Fruit fly (Drosophila melanogaster) whole organism, embryonic: ENCODE data around the gene Rok.

Source experiments
- Antp ChIP-seq: fragments of 200-800 bp; sonication (Bioruptor generic); optimal IDR thresholded peaks from 3 replicates; lab custom pipeline; 2016; ENCODE audit warnings: missing biosample characterization, missing genetic modification characterization
- Asciz ChIP-seq: fragments of 200-800 bp; sonication (Bioruptor generic); optimal IDR thresholded peaks from 2 replicates; lab custom pipeline; 2017; ENCODE audit warnings: missing biosample characterization, mild to moderate bottlenecking, missing genetic modification characterization, missing genetic modification reagents
- Atf3 ChIP-seq: fragments of 200-800 bp; sonication (Bioruptor generic); optimal IDR thresholded peaks from 3 replicates; lab custom pipeline; 2016; ENCODE audit warnings: missing biosample characterization, missing genetic modification characterization
- C15 ChIP-seq: fragments of 200-800 bp; sonication (Bioruptor generic); IDR thresholded peaks from 3 replicates; pipeline ENCODE4 v1.3.6; 2022; ENCODE audit warnings: missing biosample characterization, missing genetic modification characterization
- CG10431 ChIP-seq: fragments of 200-800 bp; sonication (Bioruptor generic); optimal IDR thresholded peaks from 3 replicates; lab custom pipeline; 2018; ENCODE audit warnings: missing biosample characterization, mild to moderate bottlenecking, missing genetic modification characterization
- CG10979 ChIP-seq: fragments of 200-800 bp; sonication (Bioruptor generic); optimal IDR thresholded peaks from 2 replicates; lab custom pipeline; 2018; ENCODE audit warnings: missing biosample characterization, mild to moderate bottlenecking, missing genetic modification characterization, moderate library complexity
- CG12299 ChIP-seq: fragments of 200-800 bp; sonication (Bioruptor generic); optimal IDR thresholded peaks from 2 replicates; lab custom pipeline; 2018; ENCODE audit warnings: missing biosample characterization, mild to moderate bottlenecking, missing genetic modification characterization
- CG12769 ChIP-seq: fragments of 200-800 bp; sonication (Bioruptor generic); optimal IDR thresholded peaks from 2 replicates; lab custom pipeline; 2019; ENCODE audit warnings: missing biosample characterization, mild to moderate bottlenecking, missing genetic modification characterization, moderate library complexity
- CG13775 ChIP-seq: fragments of 200-800 bp; sonication (Bioruptor generic); optimal IDR thresholded peaks from 3 replicates; lab custom pipeline; 2017; ENCODE audit warnings: missing biosample characterization, mild to moderate bottlenecking, missing genetic modification characterization
- CG14050 ChIP-seq: fragments of 200-800 bp; sonication (Bioruptor generic); IDR thresholded peaks from 3 replicates; pipeline ENCODE4 v1.3.6; 2022; ENCODE audit warnings: missing biosample characterization, missing genetic modification characterization
- CG14667 ChIP-seq: fragments of 200-800 bp; sonication (Bioruptor generic); IDR thresholded peaks from 2 replicates; pipeline ENCODE4 v1.3.6; 2022; ENCODE audit warnings: missing biosample characterization, missing genetic modification characterization
- CG14710 ChIP-seq: fragments of 200-800 bp; sonication (Bioruptor generic); optimal IDR thresholded peaks from 3 replicates; lab custom pipeline; 2019; ENCODE audit warnings: missing biosample characterization, mild to moderate bottlenecking, missing genetic modification characterization, moderate library complexity
- CG17912 ChIP-seq: fragments of 200-800 bp; sonication (Bioruptor generic); optimal IDR thresholded peaks from 2 replicates; lab custom pipeline; 2018; ENCODE audit warnings: missing biosample characterization, mild to moderate bottlenecking, missing genetic modification characterization
- CG18764 ChIP-seq: fragments of 200-800 bp; sonication (Bioruptor generic); optimal IDR thresholded peaks from 3 replicates; lab custom pipeline; 2016; ENCODE audit warnings: missing biosample characterization, missing genetic modification characterization
- CG3065 ChIP-seq: fragments of 200-800 bp; sonication (Bioruptor generic); optimal IDR thresholded peaks from 2 replicates; lab custom pipeline; 2016; ENCODE audit warnings: missing biosample characterization, missing genetic modification characterization
- CG31441 ChIP-seq: fragments of 200-800 bp; sonication (Bioruptor generic); IDR thresholded peaks from 2 replicates; pipeline ENCODE4 v1.3.6; 2022; ENCODE audit warnings: missing biosample characterization, missing genetic modification characterization
- CG34422 ChIP-seq: fragments of 200-800 bp; sonication (Bioruptor generic); IDR thresholded peaks from 3 replicates; pipeline ENCODE4 v1.3.6; 2022; ENCODE audit warnings: missing biosample characterization, missing genetic modification characterization
- CG4730 ChIP-seq: fragments of 200-800 bp; sonication (Bioruptor generic); IDR thresholded peaks from 2 replicates; pipeline ENCODE4 v1.3.6; 2022; ENCODE audit warnings: missing biosample characterization, missing genetic modification characterization
- CG6175 ChIP-seq: fragments of 200-800 bp; sonication (Bioruptor generic); IDR thresholded peaks from 3 replicates; pipeline ENCODE4 v1.3.6; 2022; ENCODE audit warnings: missing biosample characterization, missing genetic modification characterization
- CG6813 ChIP-seq: fragments of 200-800 bp; sonication (Bioruptor generic); optimal IDR thresholded peaks from 2 replicates; lab custom pipeline; 2017; ENCODE audit warnings: missing biosample characterization, missing genetic modification characterization, mild to moderate bottlenecking, moderate library complexity, missing genetic modification reagents
- CG7372 ChIP-seq: fragments of 200-800 bp; sonication (Bioruptor generic); IDR thresholded peaks from 2 replicates; pipeline ENCODE4 v1.3.6; 2022; ENCODE audit warnings: missing biosample characterization, missing genetic modification characterization
- CG7745 ChIP-seq: fragments of 200-800 bp; sonication (Bioruptor generic); optimal IDR thresholded peaks from 2 replicates; lab custom pipeline; 2018; ENCODE audit warnings: missing biosample characterization, mild to moderate bottlenecking, missing genetic modification characterization, moderate library complexity
- CG8281 ChIP-seq: fragments of 200-800 bp; sonication (Bioruptor generic); optimal IDR thresholded peaks from 2 replicates; lab custom pipeline; 2018; ENCODE audit warnings: missing biosample characterization, mild to moderate bottlenecking, missing genetic modification characterization, moderate library complexity
- CG9215 ChIP-seq: fragments of 200-800 bp; sonication (Bioruptor generic); IDR thresholded peaks from 2 replicates; pipeline ENCODE4 v1.3.6; 2022; ENCODE audit warnings: missing biosample characterization, missing genetic modification characterization
- E2f2 ChIP-seq: fragments of 200-800 bp; sonication (Bioruptor generic); IDR thresholded peaks from 2 replicates; pipeline ENCODE4 v1.3.6; 2022; ENCODE audit warnings: missing biosample characterization, missing genetic modification characterization
- Gsc ChIP-seq: fragments of 200-800 bp; sonication (Bioruptor generic); IDR thresholded peaks from 2 replicates; pipeline ENCODE4 v1.3.6; 2022; ENCODE audit warnings: missing biosample characterization, missing genetic modification characterization
- Hand ChIP-seq: fragments of 200-800 bp; sonication (Bioruptor generic); optimal IDR thresholded peaks from 2 replicates; lab custom pipeline; 2017; ENCODE audit warnings: mild to moderate bottlenecking, missing biosample characterization, missing genetic modification reagents, missing genetic modification characterization
- Lhr ChIP-seq: fragments of 200-800 bp; sonication (Bioruptor generic); optimal IDR thresholded peaks from 3 replicates; lab custom pipeline; 2017; ENCODE audit warnings: mild to moderate bottlenecking, missing biosample characterization, missing genetic modification reagents, missing genetic modification characterization
- Lim3 ChIP-seq: fragments of 200-800 bp; sonication (Bioruptor generic); IDR thresholded peaks from 2 replicates; pipeline ENCODE4 v1.3.6; 2022; ENCODE audit warnings: missing biosample characterization, missing genetic modification characterization
- MTF-1 ChIP-seq: fragments of 200-800 bp; sonication (Bioruptor generic); optimal IDR thresholded peaks from 2 replicates; lab custom pipeline; 2018; ENCODE audit warnings: missing biosample characterization, mild to moderate bottlenecking, missing genetic modification characterization, borderline replicate concordance
- Mad ChIP-seq: fragments of 200-800 bp; sonication (Bioruptor generic); optimal IDR thresholded peaks from 2 replicates; lab custom pipeline; 2016; ENCODE audit warnings: missing biosample characterization, missing genetic modification characterization
- Nf-YA ChIP-seq: fragments of 200-800 bp; sonication (Bioruptor generic); IDR thresholded peaks from 2 replicates; pipeline ENCODE4 v1.3.6; 2022; ENCODE audit warnings: missing biosample characterization, missing genetic modification characterization
- Scr ChIP-seq: fragments of 200-800 bp; sonication (Bioruptor generic); IDR thresholded peaks from 2 replicates; pipeline ENCODE4 v1.3.6; 2022; ENCODE audit warnings: missing biosample characterization, missing genetic modification characterization; ENCODE audit not compliant: partially characterized antibody
- ap ChIP-seq: fragments of 200-800 bp; sonication (Bioruptor generic); IDR thresholded peaks from 2 replicates; pipeline ENCODE4 v1.3.6; 2022; ENCODE audit warnings: missing biosample characterization, missing genetic modification characterization
- ato ChIP-seq: fragments of 200-800 bp; sonication (Bioruptor generic); IDR thresholded peaks from 2 replicates; pipeline ENCODE4 v1.3.6; 2022; ENCODE audit warnings: missing biosample characterization, missing genetic modification characterization; ENCODE audit not compliant: partially characterized antibody
- br ChIP-seq: fragments of >200 bp; optimal IDR thresholded peaks from 2 replicates; lab custom pipeline; 2017
- dmrt11E ChIP-seq: fragments of 200-800 bp; sonication (Bioruptor generic); optimal IDR thresholded peaks from 3 replicates; lab custom pipeline; 2018; ENCODE audit warnings: missing biosample characterization, mild to moderate bottlenecking, missing genetic modification characterization, moderate library complexity
- fu2 ChIP-seq: fragments of 200-800 bp; sonication (Bioruptor generic); optimal IDR thresholded peaks from 2 replicates; lab custom pipeline; 2016; ENCODE audit warnings: missing biosample characterization, missing genetic modification characterization
- gcm2 ChIP-seq: fragments of 200-800 bp; sonication (Bioruptor generic); optimal IDR thresholded peaks from 2 replicates; lab custom pipeline; 2016; ENCODE audit warnings: missing biosample characterization, missing genetic modification characterization
- gt ChIP-seq: fragments of 200-800 bp; sonication (Bioruptor generic); IDR thresholded peaks from 2 replicates; pipeline ENCODE4 v1.3.6; 2022; ENCODE audit warnings: missing biosample characterization, missing genetic modification characterization
- her ChIP-seq: fragments of 200-800 bp; sonication (Bioruptor generic); optimal IDR thresholded peaks from 2 replicates; lab custom pipeline; 2016; ENCODE audit warnings: missing biosample characterization, missing genetic modification characterization
- hkb ChIP-seq, 2 experiments: fragments of 200-800 bp in 1 of 2; fragments of >200 bp in 1 of 2; sonication (Bioruptor generic) in 1 of 2; IDR thresholded peaks in 1 of 2; optimal IDR thresholded peaks in 1 of 2; 2 replicates each; pipeline versions ENCODE4 v1.3.6 to Lab custom; 2017 to 2022; ENCODE audit warnings: missing biosample characterization in 1 of 2, missing genetic modification characterization in 1 of 2
- inv ChIP-seq: fragments of 200-800 bp; sonication (Bioruptor generic); IDR thresholded peaks from 2 replicates; pipeline ENCODE4 v1.3.6; 2022; ENCODE audit warnings: missing biosample characterization, missing genetic modification characterization; ENCODE audit not compliant: partially characterized antibody
- lola ChIP-seq, 3 experiments: fragments of >200 bp in 2 of 3; fragments of 200-800 bp in 1 of 3; sonication (Bioruptor generic) in 1 of 3; optimal IDR thresholded peaks; 2 replicates each; lab custom pipeline; 2017 to 2019; ENCODE audit warnings: missing biosample characterization in 3 of 3, missing genetic modification characterization in 3 of 3, mild to moderate bottlenecking in 1 of 3, moderate library complexity in 1 of 3
- pita ChIP-seq: fragments of 200-800 bp; sonication (Bioruptor generic); optimal IDR thresholded peaks from 2 replicates; lab custom pipeline; 2017; ENCODE audit warnings: missing biosample characterization, mild to moderate bottlenecking, missing genetic modification characterization
- rib ChIP-seq: fragments of 200-800 bp; sonication (Bioruptor generic); IDR thresholded peaks from 2 replicates; pipeline ENCODE4 v1.3.6; 2022; ENCODE audit warnings: missing biosample characterization, missing genetic modification characterization
- row ChIP-seq: fragments of 200-800 bp; sonication (Bioruptor generic); IDR thresholded peaks from 3 replicates; pipeline ENCODE4 v1.3.6; 2022; ENCODE audit warnings: missing biosample characterization, missing genetic modification characterization
- sd ChIP-seq: fragments of 200-800 bp; sonication (Bioruptor generic); optimal IDR thresholded peaks from 3 replicates; lab custom pipeline; 2018; ENCODE audit warnings: missing biosample characterization, mild to moderate bottlenecking, missing genetic modification characterization, moderate library complexity
- sens ChIP-seq: fragments of 200-800 bp; sonication (Bioruptor generic); peaks from one replicate; lab custom pipeline; 2016; ENCODE audit warnings: missing biosample characterization, missing genetic modification characterization
- vfl ChIP-seq: fragments of 200-800 bp; sonication (Bioruptor generic); optimal IDR thresholded peaks from 2 replicates; lab custom pipeline; 2016; ENCODE audit warnings: missing biosample characterization, missing genetic modification characterization

Rok gene

dm6 chrX:16633181-16633957, 3.8 kb downstream of the Rok start (continued):
- no peak for TF ChIP-seq gcm2
- TF ChIP-seq Atf3 (GFP tag; lab: Kevin White, UChicago) = no peak
- TF ChIP-seq fu2 = no peak
- no peak for TF ChIP-seq ato (GFP tag; lab: Robert Waterston, UW)
- no peak for TF ChIP-seq CG7745 (tag; lab: Kevin White, UChicago)
- TF ChIP-seq sd (tag; lab: Kevin White, UChicago) = no peak
- TF ChIP-seq her (GFP tag; lab: Kevin White, UChicago) = no peak
- TF ChIP-seq CG34422 (GFP tag; lab: Robert Waterston, UW) = no peak
- TF ChIP-seq CG9215 (GFP tag; lab: Robert Waterston, UW) = 0 out of 2 replicates have a peak, but pooled peaks have one; percentile 14
- TF ChIP-seq CG14667 (GFP tag; lab: Robert Waterston, UW) = no peak
- no peak for TF ChIP-seq CG10431 (GFP tag; lab: Kevin White, UChicago)
- no peak for TF ChIP-seq CG3065
- TF ChIP-seq Asciz (GFP tag; lab: Kevin White, UChicago) = no peak
- no peak for TF ChIP-seq CG14050 (GFP tag; lab: Robert Waterston, UW)
- no peak for TF ChIP-seq CG18764 (GFP tag; lab: Kevin White, UChicago)
- TF ChIP-seq Nf-YA (GFP tag; lab: Robert Waterston, UW) = no peak
- TF ChIP-seq dmrt11E (tag; lab: Kevin White, UChicago) = peak; percentile 4
- TF ChIP-seq C15 (GFP tag; lab: Robert Waterston, UW) = no peak
- TF ChIP-seq CG10979 (tag; lab: Kevin White, UChicago) = no peak
- TF ChIP-seq hkb (optimal IDR thresholded peaks at IDR 0.05; lab: Kevin White, UChicago) = no peak
- no peak for TF ChIP-seq hkb (GFP tag; IDR thresholded peaks at IDR 0.05; lab: Robert Waterston, UW)
- TF ChIP-seq CG12769 (tag; lab: Kevin White, UChicago) = peak; percentile 66
- TF ChIP-seq Lim3 (GFP tag; lab: Robert Waterston, UW) = no peak
- no peak for TF ChIP-seq rib
- no peak for TF ChIP-seq Antp
- peak; percentile 11 for TF ChIP-seq sens (GFP tag; lab: Kevin White, UChicago)
- no peak for TF ChIP-seq CG6175 (GFP tag; lab: Robert Waterston, UW)
- TF ChIP-seq Lhr (GFP tag; lab: Kevin White, UChicago) = no peak
- no peak for TF ChIP-seq gt
- no peak for TF ChIP-seq CG6813 (GFP tag; lab: Kevin White, UChicago)
- TF ChIP-seq Gsc (GFP tag; lab: Robert Waterston, UW) = no peak
- no peak for TF ChIP-seq E2f2
- no peak for TF ChIP-seq CG13775 (GFP tag; lab: Kevin White, UChicago)
- no peak for TF ChIP-seq vfl (GFP tag; lab: Kevin White, UChicago)
- no peak for TF ChIP-seq Scr (GFP tag; lab: Robert Waterston, UW)
- no peak for TF ChIP-seq MTF-1 (GFP tag; lab: Kevin White, UChicago)
- TF ChIP-seq ap = no peak
- no peak for TF ChIP-seq CG8281 (tag; lab: Kevin White, UChicago)
- no peak for TF ChIP-seq CG4730 (GFP tag; lab: Robert Waterston, UW)
- no peak for TF ChIP-seq Mad (GFP tag; lab: Kevin White, UChicago)
- peak in 1 of 3 experiments; percentile 10 for TF ChIP-seq lola (GFP tag; optimal IDR thresholded peaks at IDR 0.05; lab: Kevin White, UChicago)
- TF ChIP-seq CG7372 (GFP tag; lab: Robert Waterston, UW) = no peak
- no peak for TF ChIP-seq br (lab: Kevin White, UChicago)
- no peak for TF ChIP-seq CG31441
- TF ChIP-seq row (GFP tag; lab: Robert Waterston, UW) = peak; percentile 20; the same call in 2 of the 3 replicates
- TF ChIP-seq CG17912 (GFP tag; lab: Kevin White, UChicago) = no peak
- TF ChIP-seq CG14710 (tag; lab: Kevin White, UChicago) = no peak
- TF ChIP-seq pita = no peak
- no peak for TF ChIP-seq inv
- peak; percentile 24 for TF ChIP-seq Hand
- TF ChIP-seq CG12299 = no peak
